Fruit fly (Drosophila melanogaster): Measurements from ENCODE around the gene robl37BC.

Gene robl37BC

dm6 chr2L:18966844-18967243 is 43.8 kb upstream of the robl37BC start (continued):
- TF ChIP-seq ewg (GFP tag; optimal IDR thresholded peaks at IDR 0.05), result no peak
- peak; percentile 71 for TF ChIP-seq CG3281 (GFP tag; optimal IDR thresholded peaks at IDR 0.05)
- TF ChIP-seq CG8290 (GFP tag; optimal IDR thresholded peaks at IDR 0.05), result no peak
- no peak for TF ChIP-seq CG8290 (tag; optimal IDR thresholded peaks at IDR 0.05)
- TF ChIP-seq CG13775 (GFP tag; optimal IDR thresholded peaks at IDR 0.05), result peak; percentile 24
- TF ChIP-seq ham (GFP tag; IDR thresholded peaks at IDR 0.05), result no peak
- TF ChIP-seq Nf-YA (GFP tag; IDR thresholded peaks at IDR 0.05), result no peak
- peak; percentile 55 for TF ChIP-seq CG7372 (GFP tag; IDR thresholded peaks at IDR 0.05)
- TF ChIP-seq eve (GFP tag; optimal IDR thresholded peaks at IDR 0.05), result no peak
- TF ChIP-seq lola (GFP tag; optimal IDR thresholded peaks at IDR 0.05), result no peak
- no peak for TF ChIP-seq ash1 (GFP tag; optimal IDR thresholded peaks at IDR 0.05)
- peak; percentile 29; the same call in 1 of the 2 replicates for TF ChIP-seq CG14667 (GFP tag; IDR thresholded peaks at IDR 0.05)
- TF ChIP-seq CG13123 (GFP tag; optimal IDR thresholded peaks at IDR 0.05), result no peak
- TF ChIP-seq CG6689 (GFP tag; IDR thresholded peaks at IDR 0.05), result no peak
- TF ChIP-seq sob (GFP tag; IDR thresholded peaks at IDR 0.05), result peak; percentile 56
- TF ChIP-seq CG3407 (GFP tag; optimal IDR thresholded peaks at IDR 0.05), result no peak
- no peak for TF ChIP-seq HmgZ (tag; optimal IDR thresholded peaks at IDR 0.05)
- TF ChIP-seq sr (GFP tag; IDR thresholded peaks at IDR 0.05), result no peak
- TF ChIP-seq D19B (GFP tag; optimal IDR thresholded peaks at IDR 0.05), result peak; percentile 82
- no peak for TF ChIP-seq Gsc (GFP tag; IDR thresholded peaks at IDR 0.05)
- no peak for TF ChIP-seq CG4360 (GFP tag; IDR thresholded peaks at IDR 0.05)
- TF ChIP-seq wdn (GFP tag; IDR thresholded peaks at IDR 0.05), result peak; percentile 65; the same call in 1 of the 2 replicates
- TF ChIP-seq chinmo (GFP tag; IDR thresholded peaks at IDR 0.05; ENCODE audit: partially characterized antibody), result no peak
- peak; percentile 14; the same call in 1 of the 4 replicates for TF ChIP-seq Gug (GFP tag; IDR thresholded peaks at IDR 0.05)
- peak; percentile 16 for TF ChIP-seq CG15696 (tag; optimal IDR thresholded peaks at IDR 0.05)
- peak; percentile 5 for TF ChIP-seq lilli (GFP tag; optimal IDR thresholded peaks at IDR 0.05)
- TF ChIP-seq CG6654 (GFP tag; optimal IDR thresholded peaks at IDR 0.05), result no peak
- TF ChIP-seq NC2α (GFP tag; optimal IDR thresholded peaks at IDR 0.05), result no peak
- no peak for TF ChIP-seq CG18619 (GFP tag; optimal IDR thresholded peaks at IDR 0.05)
- no peak for TF ChIP-seq odd (GFP tag; optimal IDR thresholded peaks at IDR 0.05)
- peak; percentile 29; the same call in 1 of the 2 replicates for TF ChIP-seq MBD-R2 (GFP tag; IDR thresholded peaks at IDR 0.05)
- no peak for TF ChIP-seq pb (GFP tag; optimal IDR thresholded peaks at IDR 0.05)
- TF ChIP-seq GATAe (GFP tag; conservative IDR thresholded peaks at IDR 0.05), result no peak
- peak; percentile 61 for TF ChIP-seq gem (tag; optimal IDR thresholded peaks at IDR 0.05)
- peak; percentile 40 for TF ChIP-seq CG10543 (GFP tag; optimal IDR thresholded peaks at IDR 0.05)
- TF ChIP-seq lov (optimal IDR thresholded peaks at IDR 0.05), result no peak
- no peak for TF ChIP-seq lov (GFP tag; IDR thresholded peaks at IDR 0.05)
- no peak for TF ChIP-seq Vsx1 (GFP tag; optimal IDR thresholded peaks at IDR 0.05)
- no peak for TF ChIP-seq kay (GFP tag; optimal IDR thresholded peaks at IDR 0.05)
- no peak for TF ChIP-seq CG3163 (GFP tag; optimal IDR thresholded peaks at IDR 0.05)
- no peak for TF ChIP-seq CG11560 (tag; IDR thresholded peaks at IDR 0.05)
- TF ChIP-seq CG9932 (GFP tag; IDR thresholded peaks at IDR 0.05), result peak; percentile 70
- no peak for TF ChIP-seq Bgb (GFP tag; IDR thresholded peaks at IDR 0.05; ENCODE audit: partially characterized antibody)
- peak; percentile 41 for TF ChIP-seq ind (GFP tag; optimal IDR thresholded peaks at IDR 0.05)
- no peak for TF ChIP-seq slou (GFP tag; optimal IDR thresholded peaks at IDR 0.05)
- peak; percentile 45; the same call in 1 of the 2 replicates for TF ChIP-seq ranshi (GFP tag; IDR thresholded peaks at IDR 0.05)
- TF ChIP-seq pho (GFP tag; optimal IDR thresholded peaks at IDR 0.05), result no peak
- TF ChIP-seq Nf-YB (GFP tag; optimal IDR thresholded peaks at IDR 0.05), result no peak
- peak; percentile 48 for TF ChIP-seq PHDP (tag; optimal IDR thresholded peaks at IDR 0.05)
- no peak for TF ChIP-seq jing (GFP tag; optimal IDR thresholded peaks at IDR 0.05)
- no peak for TF ChIP-seq CG5180 (GFP tag; optimal IDR thresholded peaks at IDR 0.05)

All from whole organism, embryonic.